Worm (Caenorhabditis elegans) whole organism, L4 larva: Measurements from ENCODE around the gene W08E12.2.

Experiments
- F10B5.3 ChIP-seq: sonication (generic microtip); optimal IDR thresholded peaks from 2 replicates; lab custom pipeline; 2016; ENCODE audit warnings: mild to moderate bottlenecking, missing genetic modification characterization, missing compliant biosample characterization
- T26A8.4 ChIP-seq: fragments of 200-800 bp; sonication (Bioruptor generic); IDR thresholded peaks from 2 replicates; pipeline ENCODE4 v1.3.6; 2022; ENCODE audit warnings: missing genetic modification characterization, missing compliant biosample characterization
- ZK546.5 ChIP-seq, 2 experiments: sonication (generic microtip); optimal IDR thresholded peaks; 2 replicates each; lab custom pipeline; 2017; ENCODE audit warnings: missing biosample characterization in 2 of 2, missing genetic modification characterization in 2 of 2
- aha-1 ChIP-seq: fragments of 150-350 bp; peaks from one replicate; lab custom pipeline; 2014; ENCODE audit warnings: missing biosample characterization, missing genetic modification characterization
- arid-1 ChIP-seq: fragments of 200-800 bp; sonication (Bioruptor generic); conservative IDR thresholded peaks from 2 replicates; pipeline ENCODE4 v1.3.6; 2022; ENCODE audit warnings: missing genetic modification reagents, missing genetic modification characterization, missing compliant biosample characterization
- attf-4 ChIP-seq: sonication (generic microtip); optimal IDR thresholded peaks from 3 replicates; lab custom pipeline; 2017; ENCODE audit warnings: missing biosample characterization, missing genetic modification characterization
- ceh-20 ChIP-seq: fragments of 200-800 bp; sonication (Bioruptor generic); IDR thresholded peaks from 2 replicates; pipeline ENCODE4 v1.3.6; 2022; ENCODE audit warnings: missing genetic modification reagents, missing genetic modification characterization, missing compliant biosample characterization
- ceh-32 ChIP-seq: sonication (generic microtip); optimal IDR thresholded peaks from 2 replicates; lab custom pipeline; 2016; ENCODE audit warnings: mild to moderate bottlenecking, missing genetic modification characterization, missing compliant biosample characterization; ENCODE audit not compliant: poor library complexity
- daf-19 ChIP-seq: fragments of 200-800 bp; sonication (Bioruptor generic); conservative IDR thresholded peaks from 2 replicates; pipeline ENCODE4 v1.3.6; 2022; ENCODE audit warnings: missing genetic modification characterization, missing compliant biosample characterization
- dmd-6 ChIP-seq: fragments of 200-800 bp; sonication (Bioruptor generic); IDR thresholded peaks from 2 replicates; pipeline ENCODE4 v1.3.6; 2022; ENCODE audit warnings: missing genetic modification reagents, missing genetic modification characterization, missing compliant biosample characterization
- dmd-8 ChIP-seq: fragments of 200-800 bp; sonication (Bioruptor generic); IDR thresholded peaks from 2 replicates; pipeline ENCODE4 v1.3.6; 2022; ENCODE audit warnings: missing genetic modification characterization, missing compliant biosample characterization
- dpl-1 ChIP-seq: fragments of 150-350 bp; optimal IDR thresholded peaks from 2 replicates; lab custom pipeline; 2014; ENCODE audit warnings: missing biosample characterization, missing genetic modification reagents, missing genetic modification characterization
- hlh-11 ChIP-seq: fragments of 200-800 bp; sonication (Bioruptor generic); optimal IDR thresholded peaks from 2 replicates; lab custom pipeline; 2018; ENCODE audit warnings: mild to moderate bottlenecking, missing genetic modification characterization, missing compliant biosample characterization
- lin-38 ChIP-seq: fragments of 200-800 bp; sonication (Bioruptor generic); IDR thresholded peaks from 2 replicates; pipeline ENCODE4 v1.3.6; 2022; ENCODE audit warnings: missing genetic modification reagents, missing genetic modification characterization, missing compliant biosample characterization
- lsy-2 ChIP-seq, 2 experiments: fragments of 150-350 bp in 1 of 2; sonication (generic microtip) in 1 of 2; optimal IDR thresholded peaks; 2 replicates each; lab custom pipeline; 2014 to 2017; ENCODE audit warnings: missing biosample characterization in 2 of 2, missing genetic modification characterization in 2 of 2
- madf-5 ChIP-seq, 2 experiments: fragments of 200-800 bp; sonication (Bioruptor generic); IDR thresholded peaks; 2 replicates each; pipeline ENCODE4 v1.3.6; 2022; ENCODE audit warnings: missing compliant biosample characterization in 2 of 2, missing genetic modification characterization in 2 of 2
- madf-9 ChIP-seq: fragments of 200-800 bp; sonication (Bioruptor generic); conservative IDR thresholded peaks from 2 replicates; pipeline ENCODE4 v1.3.6; 2022; ENCODE audit warnings: missing genetic modification reagents, missing genetic modification characterization, missing compliant biosample characterization
- mes-2 ChIP-seq: sonication (generic microtip); optimal IDR thresholded peaks from 2 replicates; lab custom pipeline; 2016; ENCODE audit warnings: missing genotype, mild to moderate bottlenecking, missing genetic modification characterization, missing compliant biosample characterization; ENCODE audit not compliant: poor library complexity, severe bottlenecking
- nhr-41 ChIP-seq: fragments of 200-800 bp; sonication (Bioruptor generic); IDR thresholded peaks from 2 replicates; pipeline ENCODE4 v1.3.6; 2022; ENCODE audit warnings: missing genetic modification reagents, missing genetic modification characterization, missing compliant biosample characterization
- nhr-48 ChIP-seq: sonication (generic microtip); optimal IDR thresholded peaks from 2 replicates; lab custom pipeline; 2016; ENCODE audit warnings: mild to moderate bottlenecking, missing genetic modification characterization, missing compliant biosample characterization
- nhr-76 ChIP-seq: fragments of 150-350 bp; optimal IDR thresholded peaks from 2 replicates; lab custom pipeline; 2014; ENCODE audit warnings: missing biosample characterization, missing genetic modification characterization
- nhr-77 ChIP-seq: fragments of 150-350 bp; optimal IDR thresholded peaks from 2 replicates; lab custom pipeline; 2014; ENCODE audit warnings: missing biosample characterization, missing genetic modification characterization
- pha-4 ChIP-seq, 2 experiments: fragments of 150-350 bp in 1 of 2; fragments of 200-800 bp in 1 of 2; sonication (Bioruptor generic) in 1 of 2; IDR thresholded peaks in 1 of 2; optimal IDR thresholded peaks in 1 of 2; 2 replicates each; pipeline versions ENCODE4 v1.3.6 to Lab custom; 2014 to 2022; ENCODE audit warnings: missing genetic modification characterization in 2 of 2, missing genetic modification reagents in 2 of 2, missing biosample characterization in 1 of 2, missing compliant biosample characterization in 1 of 2
- saeg-2 ChIP-seq: fragments of 200-800 bp; sonication (Bioruptor generic); IDR thresholded peaks from 2 replicates; pipeline ENCODE4 v1.3.6; 2022; ENCODE audit warnings: missing genetic modification reagents, missing genetic modification characterization, missing compliant biosample characterization
- sdz-12 ChIP-seq: fragments of 200-800 bp; sonication (Bioruptor generic); optimal IDR thresholded peaks from 2 replicates; lab custom pipeline; 2018; ENCODE audit warnings: mild to moderate bottlenecking, missing genetic modification characterization, missing compliant biosample characterization
- set-16 ChIP-seq: fragments of 200-800 bp; sonication (Bioruptor generic); IDR thresholded peaks from 2 replicates; pipeline ENCODE4 v1.3.6; 2022; ENCODE audit warnings: missing genetic modification reagents, missing genetic modification characterization, missing compliant biosample characterization
- snpc-4 ChIP-seq: fragments of 150-350 bp; optimal IDR thresholded peaks from 2 replicates; lab custom pipeline; 2014; ENCODE audit warnings: missing biosample characterization, missing genetic modification characterization
- unc-62 ChIP-seq, 3 experiments: fragments of 150-350 bp in 1 of 3; sonication (generic microtip); optimal IDR thresholded peaks in 2 of 3; peaks in 1 of 3; 1 replicate in 1 of 3; 2 replicates in 2 of 3; lab custom pipeline; 2014 to 2017; ENCODE audit warnings: missing biosample characterization in 3 of 3, missing genetic modification characterization in 3 of 3, missing genetic modification reagents in 3 of 3, missing genotype in 1 of 3
- zfp-2 ChIP-seq: sonication (generic microtip); optimal IDR thresholded peaks from 2 replicates; lab custom pipeline; 2016; ENCODE audit warnings: mild to moderate bottlenecking, missing genetic modification characterization, missing compliant biosample characterization
- zip-11 ChIP-seq: fragments of 200-800 bp; sonication (Bioruptor generic); IDR thresholded peaks from 2 replicates; pipeline ENCODE4 v1.3.6; 2022; ENCODE audit warnings: missing genetic modification characterization, missing compliant biosample characterization
- ztf-11 ChIP-seq: fragments of 150-350 bp; optimal IDR thresholded peaks from 2 replicates; lab custom pipeline; 2014; ENCODE audit warnings: missing biosample characterization, missing genetic modification characterization

Gene W08E12.2

DNA sequence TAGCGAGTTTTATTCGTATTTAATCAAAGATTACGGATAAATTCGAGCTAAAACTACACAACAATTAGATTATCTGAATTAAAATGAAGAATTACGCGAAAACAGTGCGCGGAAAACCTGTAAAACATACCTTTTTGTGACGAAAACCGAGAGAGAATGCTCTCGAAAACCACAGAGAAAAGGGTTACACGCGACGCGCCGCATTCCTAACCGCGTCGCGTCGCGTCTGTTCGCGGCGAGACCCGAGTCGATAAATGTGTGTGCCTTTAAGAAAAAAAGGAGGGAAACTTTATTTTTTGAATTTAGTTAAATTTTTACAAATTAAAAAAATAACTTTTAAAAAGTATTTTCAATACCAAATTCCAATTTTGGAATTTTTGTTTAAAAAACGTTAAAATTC lies 33.0 kb downstream of the W08E12.2 start, which contains the start of gene hrpa-1 (continued):
- TF ChIP-seq ceh-20 (GFP tag; lab: Robert Waterston, UW) (peak; percentile 66; the same call in 1 of the 2 replicates), dmd-6 (peak; percentile 27; the same call in 1 of the 2 replicates), lin-38 (GFP tag; lab: Robert Waterston, UW) (peak; percentile 83), unc-62 (GFP tag; optimal IDR thresholded peaks at IDR 0.05 in 1 of 2; lab: Kevin White, UChicago) (no peak), unc-62 (tag; optimal IDR thresholded peaks at IDR 0.05; lab: Kevin White, UChicago) (no peak), madf-9 (GFP tag; lab: Robert Waterston, UW) (peak; percentile 95), sdz-12 (GFP tag; lab: Kevin White, UChicago) (no peak), ZK546.5 (tag; optimal IDR thresholded peaks at IDR 0.05; lab: Kevin White, UChicago) (peak in 1 of 2 experiments; percentile 39), arid-1 (GFP tag; lab: Robert Waterston, UW) (peak; percentile 65), madf-5 (GFP tag; IDR thresholded peaks at IDR 0.05; lab: Robert Waterston, UW) (no peak), hlh-11 (tag; lab: Kevin White, UChicago) (peak; percentile 63), daf-19 (GFP tag; lab: Robert Waterston, UW) (no peak), mes-2 (tag; lab: Kevin White, UChicago) (peak; percentile 88)

DNA sequence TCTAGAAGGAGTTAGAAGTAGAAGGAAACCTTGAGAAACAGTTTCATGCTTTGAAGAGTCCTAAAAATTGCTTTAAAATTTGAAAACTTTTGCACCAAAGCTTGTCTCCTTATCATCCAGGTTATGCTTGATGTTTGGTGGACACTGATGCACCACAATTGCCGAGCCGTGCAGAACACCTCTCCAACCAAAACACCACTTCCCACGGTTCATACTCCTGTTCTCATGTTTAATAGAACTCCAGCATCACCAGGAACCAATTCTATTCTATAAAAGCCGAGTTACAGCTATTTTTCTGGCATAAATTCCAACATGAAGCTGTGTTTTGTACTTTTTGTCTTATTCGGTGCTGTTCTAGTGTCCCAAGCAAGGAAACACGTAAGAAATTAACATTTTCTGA lies 35.5 kb downstream of the W08E12.2 start, which contains the start of gene F42A6.2:
Gene F42A6.2 (plus strand): TSS at position 301 of the 400 bp plus-strand sequence.
- TF ChIP-seq T26A8.4 (GFP tag; lab: Robert Waterston, UW), result no peak
- TF ChIP-seq nhr-41, result no peak
- no peak for TF ChIP-seq attf-4 (tag; lab: Kevin White, UChicago)
- peak; percentile 18 for TF ChIP-seq aha-1 (tag; lab: Kevin White, UChicago)
- no peak for TF ChIP-seq zip-11
- no peak for TF ChIP-seq snpc-4 (tag; lab: Kevin White, UChicago)

DNA sequence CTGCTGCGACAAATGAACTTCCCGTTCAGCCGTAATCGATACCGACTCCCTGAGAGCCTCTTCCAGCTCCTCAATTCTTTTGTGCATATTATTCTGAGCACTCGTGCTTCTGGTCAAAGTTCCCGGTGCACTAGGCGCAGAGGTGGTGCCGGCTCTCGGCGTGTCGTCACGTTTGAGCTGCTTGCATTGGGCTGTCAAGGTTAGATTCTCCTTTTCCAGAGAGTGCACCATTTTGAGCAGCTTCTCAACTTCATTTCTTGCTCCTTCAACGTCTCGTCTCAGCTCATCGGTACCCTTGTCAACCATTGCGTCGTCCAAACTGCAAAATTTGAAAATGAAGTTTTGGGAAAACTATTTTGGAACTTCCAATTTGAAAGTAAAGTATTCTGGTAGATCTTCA lies 39.8 kb downstream of the W08E12.2 start:
- TF ChIP-seq nhr-76 (tag; lab: Kevin White, UChicago), result no peak
- TF ChIP-seq aha-1 (tag; lab: Kevin White, UChicago), result peak; percentile 96
- TF ChIP-seq dmd-8 (GFP tag; lab: Robert Waterston, UW), result no peak
- no peak for TF ChIP-seq dmd-6
- TF ChIP-seq ztf-11 (tag; lab: Kevin White, UChicago), result no peak
- TF ChIP-seq set-16 (GFP tag; lab: Robert Waterston, UW), result peak; percentile 20; the same call in 1 of the 2 replicates
- no peak for TF ChIP-seq F10B5.3 (tag; lab: Kevin White, UChicago)
- TF ChIP-seq lsy-2 (tag; optimal IDR thresholded peaks at IDR 0.05; lab: Kevin White, UChicago), result no peak

DNA sequence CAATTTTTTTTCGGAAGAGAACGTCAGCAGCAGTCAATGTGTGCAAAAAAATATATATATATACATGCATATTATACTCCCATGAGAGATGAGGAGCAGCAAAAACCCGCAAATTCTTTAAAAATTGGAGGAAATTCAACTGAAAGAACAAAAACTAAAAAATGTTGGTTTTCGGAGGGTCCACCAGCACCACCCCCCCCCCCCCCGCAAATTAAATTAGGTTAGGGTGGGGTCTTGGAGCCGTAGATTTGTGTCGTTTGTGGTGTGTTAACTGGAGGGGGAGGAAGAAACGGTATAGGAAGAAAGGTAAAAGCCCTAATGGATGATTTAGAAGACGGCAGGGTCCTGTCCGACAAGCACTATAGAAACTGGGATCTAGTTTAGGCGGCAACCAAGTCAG lies 42.7 kb downstream of the W08E12.2 start:
- TF ChIP-seq zfp-2 (tag; lab: Kevin White, UChicago), result no peak
- TF ChIP-seq set-16 (GFP tag; lab: Robert Waterston, UW), result peak; percentile 69

DNA sequence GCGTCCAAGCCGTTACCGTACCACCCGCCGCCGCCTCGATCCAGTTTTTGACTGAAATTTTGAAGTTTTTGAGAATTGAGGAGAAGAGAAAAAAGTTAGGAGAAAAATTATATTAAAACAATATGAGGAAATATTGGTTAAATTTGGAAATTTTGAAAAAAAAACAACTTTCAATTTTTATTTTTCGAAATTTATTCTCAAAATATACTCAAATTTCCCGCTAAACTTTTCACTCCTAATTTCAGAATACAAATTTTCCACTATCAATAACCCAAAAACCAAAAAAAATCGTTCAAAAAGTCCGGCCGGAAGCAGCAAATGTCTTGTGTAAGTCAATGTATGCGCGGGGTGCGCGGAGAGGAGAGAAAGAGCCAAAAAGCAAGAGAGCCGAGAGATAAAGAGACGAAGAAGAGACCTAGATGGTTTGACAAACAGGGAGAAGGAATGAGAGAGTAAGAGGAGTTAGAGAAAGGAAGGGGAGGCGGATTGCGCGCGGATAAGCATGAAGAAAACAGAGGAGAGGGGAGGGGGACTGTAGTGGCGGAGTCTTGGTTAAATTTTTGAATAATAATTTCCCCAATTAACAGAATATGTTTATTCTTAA lies 44.4 kb downstream of the W08E12.2 start, which contains the start of gene elks-1:
Gene elks-1 (minus strand): TSS at position 51 of the 604 bp plus-strand sequence.
- no peak for TF ChIP-seq saeg-2 (GFP tag; lab: Robert Waterston, UW)
- TF ChIP-seq sdz-12 (GFP tag; lab: Kevin White, UChicago), result no peak
- no peak for TF ChIP-seq ceh-32 (tag; lab: Kevin White, UChicago)
- TF ChIP-seq madf-9 (GFP tag; lab: Robert Waterston, UW), result peak; percentile 14; the same call in 1 of the 2 replicates
- TF ChIP-seq pha-4 (GFP tag; IDR thresholded peaks at IDR 0.05; lab: Robert Waterston, UW), result no peak
- peak; percentile 2 for TF ChIP-seq pha-4 (tag; optimal IDR thresholded peaks at IDR 0.05; lab: Kevin White, UChicago)
- TF ChIP-seq nhr-77 (tag; lab: Kevin White, UChicago), result no peak
- peak; percentile 49 for TF ChIP-seq mes-2 (tag; lab: Kevin White, UChicago)
- no peak for TF ChIP-seq nhr-48 (tag; lab: Kevin White, UChicago)
- no peak for TF ChIP-seq dpl-1 (GFP tag; lab: Kevin White, UChicago)
- TF ChIP-seq set-16 (GFP tag; lab: Robert Waterston, UW), result 0 out of 2 replicates have a peak, but pooled peaks have one; percentile 9
